Worm (Caenorhabditis elegans): ENCODE measurements around the gene E01G6.2.

ce11 chrX:12219477-12219876, 37.0 kb upstream of the E01G6.2 start, which contains the start of gene cest-8:
- TF ChIP-seq pqm-1 (tag; optimal IDR thresholded peaks at IDR 0.05) (no peak), ceh-6 (GFP tag; optimal IDR thresholded peaks at IDR 0.05) (no peak)
